Worm (Caenorhabditis elegans) whole organism, late embryonic: ENCODE results near the gene F36D4.5.

Experiments
- F13H6.1 ChIP-seq: sonication (generic microtip); optimal IDR thresholded peaks from 2 replicates; lab custom pipeline; 2016; ENCODE audit warnings: missing genetic modification characterization, missing compliant biosample characterization
- ceh-24 ChIP-seq: sonication (generic microtip); optimal IDR thresholded peaks from 2 replicates; lab custom pipeline; 2016; ENCODE audit warnings: mild to moderate bottlenecking, missing genetic modification characterization, missing compliant biosample characterization
- ceh-30 ChIP-seq: fragments of 150-350 bp; optimal IDR thresholded peaks from 2 replicates; lab custom pipeline; 2014; ENCODE audit warnings: missing biosample characterization, missing genetic modification characterization
- ceh-45 ChIP-seq: fragments of 200-800 bp; sonication (Bioruptor generic); IDR thresholded peaks from 2 replicates; pipeline ENCODE4 v1.3.6; 2022; ENCODE audit warnings: missing genetic modification reagents, missing genetic modification characterization, missing compliant biosample characterization
- hlh-30 ChIP-seq: sonication (generic microtip); optimal IDR thresholded peaks from 2 replicates; lab custom pipeline; 2017; ENCODE audit warnings: antibody characterized with exemption, missing genetic modification characterization, missing compliant biosample characterization; ENCODE audit not compliant: insufficient read depth
- lim-6 ChIP-seq: sonication (generic microtip); optimal IDR thresholded peaks from 2 replicates; lab custom pipeline; 2016; ENCODE audit warnings: missing genetic modification characterization, missing compliant biosample characterization
- nhr-11 ChIP-seq: fragments of 150-350 bp; optimal IDR thresholded peaks from 2 replicates; lab custom pipeline; 2014; ENCODE audit warnings: missing biosample characterization, missing genetic modification characterization
- pha-4 ChIP-seq: fragments of 150-350 bp; optimal IDR thresholded peaks from 2 replicates; lab custom pipeline; 2018; ENCODE audit warnings: missing biosample characterization, missing genetic modification reagents, missing genetic modification characterization
- pqm-1 ChIP-seq: sonication (generic microtip); optimal IDR thresholded peaks from 2 replicates; lab custom pipeline; 2016; ENCODE audit warnings: missing genetic modification characterization, missing compliant biosample characterization

DNA sequence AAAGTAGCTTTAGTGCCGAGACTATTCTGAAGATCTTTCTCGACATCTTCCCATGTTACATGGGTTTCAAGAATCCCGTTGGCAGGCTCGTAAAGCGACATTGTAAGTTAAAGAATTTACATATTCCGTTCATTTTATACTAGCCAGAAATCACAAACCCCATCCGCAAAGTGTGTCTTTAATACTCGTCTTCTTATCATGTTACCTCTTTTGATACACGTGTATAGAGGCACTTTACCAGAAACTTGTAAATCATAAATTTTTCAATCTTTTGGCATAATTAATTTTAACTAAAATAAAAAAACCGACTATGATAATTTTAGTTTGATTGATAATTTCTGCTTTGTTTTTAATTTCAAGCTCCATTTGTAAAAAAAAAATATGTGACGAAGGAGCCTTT, 54.6 kb downstream of the F36D4.5 start, which contains the start of gene E02C12.6:
- TF ChIP-seq nhr-11 (no peak), ceh-30 (no peak), ceh-24 (no peak), lim-6 (no peak), F13H6.1 (tag; lab: Kevin White, UChicago) (no peak), ceh-45 (GFP tag; lab: Robert Waterston, UW) (no peak), pqm-1 (no peak), hlh-30 (no peak), pha-4 (tag; lab: Kevin White, UChicago) (no peak)
